Worm (Caenorhabditis elegans): ENCODE results near the gene math-37.

math-37 gene

DNA sequence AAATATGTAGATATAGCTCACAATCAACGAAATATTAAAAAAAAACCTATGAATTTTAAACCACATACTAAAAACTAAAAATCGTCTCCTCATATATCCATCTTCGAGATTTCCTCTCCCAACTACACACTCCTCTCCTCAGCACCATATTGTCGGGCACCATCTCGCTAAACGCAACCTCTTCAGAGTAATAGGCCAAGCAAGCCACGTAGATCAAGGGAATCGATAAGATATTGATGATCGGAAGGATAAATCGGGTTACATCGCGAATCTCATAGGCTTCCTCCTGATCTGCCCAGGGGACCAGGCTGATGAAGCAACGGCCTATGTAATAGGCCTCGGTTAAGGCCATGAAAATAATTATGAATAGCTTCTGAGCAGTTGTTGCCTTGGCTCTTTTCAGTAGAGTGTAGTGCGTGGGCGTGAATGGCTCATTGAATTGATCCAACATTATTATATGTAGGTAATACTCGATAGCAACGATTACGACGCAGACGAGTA, 28.5 kb upstream of the math-37 start, which contains the start of the genes C40A11.7 and C40A11.8:
TSS of gene C40A11.7 (minus strand) at position 101 of the 501 bp plus-strand sequence.
TSS of gene C40A11.8 (minus strand) at position 451 of the 501 bp plus-strand sequence.
- TF ChIP-seq ztf-4 (tag; optimal IDR thresholded peaks at IDR 0.05) (no peak), mab-5 (tag; optimal IDR thresholded peaks at IDR 0.05) (no peak), crh-2 (tag; optimal IDR thresholded peaks at IDR 0.05) (no peak), elt-3 (tag; optimal IDR thresholded peaks at IDR 0.05) (no peak), C34F6.9 (tag; optimal IDR thresholded peaks at IDR 0.05) (no peak), nhr-77 (tag; optimal IDR thresholded peaks at IDR 0.05) (no peak), peb-1 (tag; optimal IDR thresholded peaks at IDR 0.05) (no peak), mbf-1 (tag; optimal IDR thresholded peaks at IDR 0.05) (no peak), nhr-237 (tag; optimal IDR thresholded peaks at IDR 0.05) (no peak), mdl-1 (tag; optimal IDR thresholded peaks at IDR 0.05) (no peak), sma-9 (GFP tag; optimal IDR thresholded peaks at IDR 0.05) (no peak), sma-9 (tag; optimal IDR thresholded peaks at IDR 0.05) (no peak), nhr-23 (tag; optimal IDR thresholded peaks at IDR 0.05) (no peak), unc-55 (GFP tag; optimal IDR thresholded peaks at IDR 0.05) (no peak), F13H6.1 (tag; optimal IDR thresholded peaks at IDR 0.05) (no peak)

DNA sequence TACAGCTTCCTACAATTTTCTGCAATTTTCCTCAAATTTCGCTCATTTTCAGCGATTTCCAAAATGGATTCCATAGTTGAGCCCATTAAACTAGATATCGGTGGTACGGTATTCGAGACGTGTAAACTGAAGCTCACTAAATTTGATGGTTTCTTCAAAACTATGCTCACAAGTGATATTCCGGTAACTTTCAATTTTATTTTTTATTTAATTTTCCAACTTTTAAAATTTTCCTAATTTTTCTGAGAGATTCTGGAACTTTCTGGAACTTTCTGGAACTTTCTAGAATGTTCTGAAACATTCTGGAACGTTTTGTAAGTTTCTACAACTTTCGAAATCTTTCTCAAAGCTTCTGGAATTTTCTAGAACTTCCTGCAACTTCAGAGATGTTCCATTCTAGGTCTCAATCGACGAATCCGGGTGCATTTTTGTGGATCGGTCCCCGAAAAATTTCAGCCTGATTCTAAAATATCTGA, 24.9 kb upstream of the math-37 start, which contains the start of gene C40A11.2:
TSS of gene C40A11.2 (plus strand) at position 51 of the 476 bp plus-strand sequence.
- TF ChIP-seq ztf-1 (GFP tag; conservative IDR thresholded peaks at IDR 0.05), result no peak
- no peak for TF ChIP-seq crh-2 (tag; optimal IDR thresholded peaks at IDR 0.05)
- no peak for TF ChIP-seq nhr-11 (tag; optimal IDR thresholded peaks at IDR 0.05)
- TF ChIP-seq mdl-1 (tag; optimal IDR thresholded peaks at IDR 0.05), result no peak
- TF ChIP-seq ztf-11 (tag; optimal IDR thresholded peaks at IDR 0.05), result no peak
- no peak for TF ChIP-seq peb-1 (tag; optimal IDR thresholded peaks at IDR 0.05)
- no peak for TF ChIP-seq ama-1 (optimal IDR thresholded peaks at IDR 0.05)
- no peak for TF ChIP-seq nhr-10 (tag; optimal IDR thresholded peaks at IDR 0.05)
- TF ChIP-seq C34F6.9 (tag; optimal IDR thresholded peaks at IDR 0.05), result no peak
- no peak for TF ChIP-seq unc-39 (tag; optimal IDR thresholded peaks at IDR 0.05)
- TF ChIP-seq nhr-237 (tag; optimal IDR thresholded peaks at IDR 0.05), result no peak
- no peak for TF ChIP-seq nhr-12 (tag; optimal IDR thresholded peaks at IDR 0.05)
- no peak for TF ChIP-seq nhr-25 (tag; optimal IDR thresholded peaks at IDR 0.05)
- TF ChIP-seq F13H6.1 (tag; optimal IDR thresholded peaks at IDR 0.05), result no peak
- TF ChIP-seq ZK546.5 (tag; optimal IDR thresholded peaks at IDR 0.05), result no peak
- TF ChIP-seq snpc-4 (tag; optimal IDR thresholded peaks at IDR 0.05), result no peak
- TF ChIP-seq ztf-4 (tag; optimal IDR thresholded peaks at IDR 0.05), result no peak
- TF ChIP-seq zag-1 (tag; optimal IDR thresholded peaks at IDR 0.05), result no peak

DNA sequence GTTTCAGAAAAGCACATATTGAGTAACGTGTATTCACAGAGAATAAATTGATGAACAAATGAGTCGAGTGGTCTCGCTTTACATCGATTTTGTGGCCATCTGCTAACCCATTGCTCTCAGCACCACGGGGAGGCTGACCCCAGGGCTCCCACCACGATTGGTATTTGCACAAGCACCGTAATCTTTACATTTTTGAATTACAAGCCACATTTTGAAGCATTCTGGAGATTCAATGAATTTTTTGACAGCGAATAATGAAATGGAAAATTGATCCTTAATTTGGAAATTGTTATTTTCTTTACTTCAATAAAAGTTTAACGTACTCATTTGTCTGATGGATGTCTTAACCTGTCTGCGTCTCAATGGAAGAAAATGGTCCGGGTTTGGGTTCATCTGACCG, 23.6 kb upstream of the math-37 start, which contains the start of gene C40A11.6:
TSS of gene C40A11.6 (minus strand) at position 101 of the 400 bp plus-strand sequence.
- TF ChIP-seq gmeb-1 (tag; optimal IDR thresholded peaks at IDR 0.05), result no peak
- no peak for TF ChIP-seq aly-2 (tag; optimal IDR thresholded peaks at IDR 0.05)
- no peak for TF ChIP-seq unc-55 (GFP tag; optimal IDR thresholded peaks at IDR 0.05)
- TF ChIP-seq alr-1 (tag; optimal IDR thresholded peaks at IDR 0.05), result no peak
- no peak for TF ChIP-seq F13H6.1 (tag; optimal IDR thresholded peaks at IDR 0.05)
- no peak for TF ChIP-seq sem-4 (tag; optimal IDR thresholded peaks at IDR 0.05)
- no peak for TF ChIP-seq lin-39 (tag; optimal IDR thresholded peaks at IDR 0.05)
- no peak for TF ChIP-seq ama-1 (optimal IDR thresholded peaks at IDR 0.05)
- no peak for TF ChIP-seq lin-13 (GFP tag; optimal IDR thresholded peaks at IDR 0.05)
- TF ChIP-seq ceh-82 (tag; optimal IDR thresholded peaks at IDR 0.05), result no peak
- no peak for TF ChIP-seq egl-27 (tag; optimal IDR thresholded peaks at IDR 0.05)
- TF ChIP-seq snpc-4 (tag; optimal IDR thresholded peaks at IDR 0.05), result no peak

DNA sequence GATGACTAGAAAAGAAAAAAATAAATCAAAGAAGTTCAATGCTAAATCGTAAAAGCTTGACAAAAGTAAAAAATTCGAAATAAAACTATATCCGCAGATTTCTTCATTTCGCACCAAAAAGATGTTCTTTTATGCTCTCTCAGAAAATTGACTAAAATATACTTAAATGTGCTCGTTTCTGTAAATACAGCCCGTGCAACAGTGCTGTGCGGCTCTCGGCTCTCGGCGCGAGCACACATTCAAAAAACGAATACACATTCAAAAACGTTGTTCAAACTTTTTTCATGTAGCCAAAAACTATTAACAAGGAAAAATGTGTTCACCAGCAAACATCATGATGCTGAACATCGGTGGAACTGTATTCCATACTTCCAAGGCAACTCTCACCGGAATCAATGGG, 18.8 kb upstream of the math-37 start, which contains the start of gene C40A11.3:
TSS of gene C40A11.3 (plus strand) at position 301 of the 400 bp plus-strand sequence.
- TF ChIP-seq unc-55 (GFP tag; optimal IDR thresholded peaks at IDR 0.05), result no peak
- no peak for TF ChIP-seq gmeb-1 (tag; optimal IDR thresholded peaks at IDR 0.05)

DNA sequence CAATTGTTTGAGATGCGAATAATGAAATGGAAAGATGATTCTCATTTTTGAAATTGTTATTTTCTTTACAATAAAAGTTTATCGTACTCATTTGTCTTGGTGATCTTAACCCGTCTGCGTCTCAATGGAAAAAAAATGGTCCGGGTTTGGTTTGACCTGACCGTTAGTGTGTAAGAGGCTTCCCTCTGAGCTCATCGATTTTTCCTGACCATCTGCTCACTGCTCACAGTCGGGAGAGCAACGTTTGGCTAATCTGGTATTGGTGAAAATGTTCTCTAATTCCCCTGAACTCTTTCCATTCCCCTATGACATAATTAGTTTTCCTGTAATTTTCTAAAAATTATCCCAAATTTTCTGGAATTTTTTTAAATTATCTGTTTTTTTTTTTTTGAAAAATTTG, 16.9 kb upstream of the math-37 start:
- TF ChIP-seq lin-13 (GFP tag; optimal IDR thresholded peaks at IDR 0.05), result no peak
- no peak for TF ChIP-seq elt-1 (tag; optimal IDR thresholded peaks at IDR 0.05)
- no peak for TF ChIP-seq peb-1 (tag; optimal IDR thresholded peaks at IDR 0.05)
- no peak for TF ChIP-seq sma-9 (GFP tag; optimal IDR thresholded peaks at IDR 0.05)
- TF ChIP-seq sma-9 (tag; optimal IDR thresholded peaks at IDR 0.05), result no peak
- TF ChIP-seq lin-11 (tag; optimal IDR thresholded peaks at IDR 0.05), result no peak
- TF ChIP-seq aly-2 (tag; optimal IDR thresholded peaks at IDR 0.05), result no peak
- TF ChIP-seq mab-5 (tag; optimal IDR thresholded peaks at IDR 0.05), result no peak
- no peak for TF ChIP-seq sem-4 (tag; optimal IDR thresholded peaks at IDR 0.05)
- no peak for TF ChIP-seq fos-1 (tag; optimal IDR thresholded peaks at IDR 0.05)
- no peak for TF ChIP-seq Y55F3AM.14 (GFP tag; optimal IDR thresholded peaks at IDR 0.05)
- TF ChIP-seq snpc-4 (tag; optimal IDR thresholded peaks at IDR 0.05), result no peak
- no peak for TF ChIP-seq nhr-129 (tag; optimal IDR thresholded peaks at IDR 0.05)
- no peak for TF ChIP-seq unc-62 (GFP tag; optimal IDR thresholded peaks at IDR 0.05)
- TF ChIP-seq nhr-12 (tag; optimal IDR thresholded peaks at IDR 0.05), result no peak
- TF ChIP-seq nhr-6 (tag; optimal IDR thresholded peaks at IDR 0.05), result no peak
- no peak for TF ChIP-seq C34F6.9 (tag; optimal IDR thresholded peaks at IDR 0.05)
- TF ChIP-seq alr-1 (tag; optimal IDR thresholded peaks at IDR 0.05), result no peak
- TF ChIP-seq mbf-1 (tag; optimal IDR thresholded peaks at IDR 0.05), result no peak
- TF ChIP-seq gmeb-1 (tag; optimal IDR thresholded peaks at IDR 0.05), result no peak

Data from whole organism, L2 larva.